Worm (Caenorhabditis elegans): ENCODE results near the gene efl-3.

- TF ChIP-seq F39B2.1 (GFP tag; IDR thresholded peaks at IDR 0.05) (no peak), ekl-4 (GFP tag; IDR thresholded peaks at IDR 0.05) (no peak), ztf-25 (GFP tag; IDR thresholded peaks at IDR 0.05) (no peak), nhr-90 (tag; optimal IDR thresholded peaks at IDR 0.05) (no peak), K12H6.12 (tag; optimal IDR thresholded peaks at IDR 0.05) (no peak), ama-1 (optimal IDR thresholded peaks at IDR 0.05) (no peak), ama-1 (GFP tag; optimal IDR thresholded peaks at IDR 0.05) (no peak), ets-4 (GFP tag; optimal IDR thresholded peaks at IDR 0.05) (no peak), dpl-1 (GFP tag; optimal IDR thresholded peaks at IDR 0.05) (no peak), rec-8 (tag; optimal IDR thresholded peaks at IDR 0.05) (no peak), B0336.3 (GFP tag; IDR thresholded peaks at IDR 0.05) (no peak), xnd-1 (tag; optimal IDR thresholded peaks at IDR 0.05) (no peak), unc-130 (GFP tag; optimal IDR thresholded peaks at IDR 0.05) (no peak), madf-3 (GFP tag; IDR thresholded peaks at IDR 0.05) (no peak)
Observed at ce11 chrII:8377722-8378121, 34.7 kb upstream of the efl-3 start.
